Fruit fly (Drosophila melanogaster) whole organism: ENCODE results near the gene CG7239.

Experiments
- psq ChIP-seq: fragments of >200 bp; optimal IDR thresholded peaks from 2 replicates; lab custom pipeline; 2017
- usp ChIP-seq: fragments of >200 bp; optimal IDR thresholded peaks from 2 replicates; lab custom pipeline; 2017; ENCODE audit warnings: missing biosample characterization, missing genetic modification characterization, mixed read lengths

dm6 chr2L:5797977-5798376 lies 4.0 kb upstream of the CG7239 start:
- TF ChIP-seq usp (GFP tag; lab: Kevin White, UChicago) (no peak), psq (lab: Kevin White, UChicago) (no peak)
